Fruit fly (Drosophila melanogaster): ENCODE results near the gene CG13875.

The CG13875 gene

DNA sequence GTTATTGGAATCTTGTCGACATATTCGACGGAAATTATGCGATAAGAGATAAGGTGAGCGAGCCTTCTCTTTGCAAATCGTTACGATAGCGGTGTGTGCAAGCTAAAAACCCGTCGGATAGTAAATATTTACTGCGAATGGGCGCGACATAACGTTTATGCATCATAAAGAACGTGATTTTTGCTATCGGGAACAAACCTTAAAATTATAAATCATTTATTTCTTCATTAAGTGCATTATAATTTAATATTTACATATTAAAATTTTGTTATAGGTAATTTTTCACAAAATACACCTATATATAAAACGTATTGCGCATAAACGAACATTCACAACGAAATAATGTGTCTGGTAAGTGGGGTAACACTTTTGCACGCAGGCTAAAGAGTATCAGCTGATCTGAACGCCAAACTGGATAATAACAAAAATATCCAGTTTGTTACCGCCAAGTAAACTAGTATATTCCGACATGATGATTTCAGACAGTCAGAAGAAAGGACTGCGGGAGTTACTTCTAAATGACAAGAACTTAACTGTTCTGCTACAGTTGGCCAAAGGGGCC lies 26.1 kb downstream of the CG13875 start, which contains the start of the genes Gk1 and CG13876 (continued):
- TF ChIP-seq vvl (GFP tag; IDR thresholded peaks at IDR 0.05) (peak; percentile 98), shn (GFP tag; optimal IDR thresholded peaks at IDR 0.05) (no peak), CG5953 (GFP tag; IDR thresholded peaks at IDR 0.05) (peak; percentile 85), z (GFP tag; IDR thresholded peaks at IDR 0.05) (0 out of 3 replicates have a peak, but pooled peaks have one; percentile 36), gsb-n (tag; optimal IDR thresholded peaks at IDR 0.05) (peak; percentile 96), CG7556 (GFP tag; optimal IDR thresholded peaks at IDR 0.05) (peak; percentile 95), CG10654 (GFP tag; optimal IDR thresholded peaks at IDR 0.05) (peak; percentile 90), CG3065 (GFP tag; optimal IDR thresholded peaks at IDR 0.05) (peak; percentile 74), schlank (tag; optimal IDR thresholded peaks at IDR 0.05) (peak; percentile 90), Oli (tag; optimal IDR thresholded peaks at IDR 0.05) (peak; percentile 93), knrl (GFP tag; IDR thresholded peaks at IDR 0.05; ENCODE audit: partially characterized antibody) (no peak; the same call in 2 of the 3 replicates), CG18262 (tag; optimal IDR thresholded peaks at IDR 0.05) (peak; percentile 97), insv (GFP tag; optimal IDR thresholded peaks at IDR 0.05) (peak in 1 of 2 experiments; percentile 78), CG2116 (GFP tag; optimal IDR thresholded peaks at IDR 0.05) (peak; percentile 75), gcm (GFP tag; optimal IDR thresholded peaks at IDR 0.05) (peak; percentile 96), salm (tag; optimal IDR thresholded peaks at IDR 0.05) (peak; percentile 96), D19B (GFP tag; optimal IDR thresholded peaks at IDR 0.05) (peak; percentile 83), tup (GFP tag; optimal IDR thresholded peaks at IDR 0.05) (peak; percentile 73), Nf-YB (GFP tag; optimal IDR thresholded peaks at IDR 0.05) (peak; percentile 85), bowl (GFP tag; IDR thresholded peaks at IDR 0.05) (peak; percentile 85), CG10431 (GFP tag; optimal IDR thresholded peaks at IDR 0.05) (peak; percentile 86), seq (GFP tag; IDR thresholded peaks at IDR 0.05) (peak; percentile 92), Rfx (GFP tag; IDR thresholded peaks at IDR 0.05) (peak; percentile 95), sim (GFP tag; IDR thresholded peaks at IDR 0.05) (peak; percentile 91), oc (tag; optimal IDR thresholded peaks at IDR 0.05) (peak; percentile 95)

DNA sequence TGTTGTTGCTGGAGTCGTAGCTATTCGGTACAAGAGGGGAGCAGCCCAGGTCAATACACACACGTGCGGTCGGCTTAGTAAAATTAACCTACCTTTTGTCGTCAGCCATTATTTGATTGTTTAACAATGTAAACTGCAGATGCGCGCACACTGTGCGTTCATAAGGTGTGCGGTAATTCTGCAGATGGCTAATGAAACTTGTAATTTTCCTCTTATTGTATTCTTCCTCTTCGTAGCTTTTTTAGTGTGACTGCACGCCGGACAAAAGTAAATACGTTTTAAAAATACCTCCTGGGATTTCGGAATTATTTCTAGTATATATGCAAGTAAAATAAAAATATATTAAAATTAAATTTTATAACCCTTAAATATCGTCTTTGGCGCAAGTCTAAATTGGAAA lies 31.5 kb downstream of the CG13875 start, which contains the start of gene Prp4k:
TSS of gene Prp4k (minus strand) at position 258 of the 400 bp plus-strand sequence.
- no peak for TF ChIP-seq CG4282 (GFP tag; optimal IDR thresholded peaks at IDR 0.05)
- TF ChIP-seq stwl (tag; optimal IDR thresholded peaks at IDR 0.05): peak; percentile 50
- no peak for TF ChIP-seq inv (GFP tag; IDR thresholded peaks at IDR 0.05; ENCODE audit: partially characterized antibody)
- TF ChIP-seq E2f1 (GFP tag; IDR thresholded peaks at IDR 0.05): no peak
- no peak for TF ChIP-seq ewg (GFP tag; optimal IDR thresholded peaks at IDR 0.05)
- no peak for TF ChIP-seq Myb (GFP tag; optimal IDR thresholded peaks at IDR 0.05)
- peak; percentile 62 for TF ChIP-seq CG9797 (GFP tag; optimal IDR thresholded peaks at IDR 0.05)
- peak; percentile 50 for TF ChIP-seq pzg (GFP tag; optimal IDR thresholded peaks at IDR 0.05)
- TF ChIP-seq bigmax (GFP tag; optimal IDR thresholded peaks at IDR 0.05): peak; percentile 56
- TF ChIP-seq tup (GFP tag; optimal IDR thresholded peaks at IDR 0.05): no peak
- no peak for TF ChIP-seq CG18764 (GFP tag; optimal IDR thresholded peaks at IDR 0.05)
- TF ChIP-seq CG10267 (tag; optimal IDR thresholded peaks at IDR 0.05): peak; percentile 4
- TF ChIP-seq CTCF (GFP tag; optimal IDR thresholded peaks at IDR 0.05): peak; percentile 0
- peak; percentile 72 for TF ChIP-seq YL-1 (GFP tag; optimal IDR thresholded peaks at IDR 0.05)
- TF ChIP-seq CG6813 (GFP tag; optimal IDR thresholded peaks at IDR 0.05): no peak
- TF ChIP-seq CG17186 (GFP tag; optimal IDR thresholded peaks at IDR 0.05): no peak
- TF ChIP-seq ro (GFP tag; IDR thresholded peaks at IDR 0.05): no peak
- peak; percentile 61 for TF ChIP-seq MBD-R2 (GFP tag; IDR thresholded peaks at IDR 0.05)
- TF ChIP-seq Taf1 (GFP tag; IDR thresholded peaks at IDR 0.05): no peak
- TF ChIP-seq zen (tag; optimal IDR thresholded peaks at IDR 0.05): no peak
- TF ChIP-seq CG4328 (GFP tag; optimal IDR thresholded peaks at IDR 0.05): no peak
- no peak for TF ChIP-seq CG2889 (GFP tag; IDR thresholded peaks at IDR 0.05)
- no peak for TF ChIP-seq CG10274 (GFP tag; optimal IDR thresholded peaks at IDR 0.05)
- TF ChIP-seq CG6654 (GFP tag; optimal IDR thresholded peaks at IDR 0.05): no peak
- peak; percentile 39 for TF ChIP-seq CG15514 (GFP tag; optimal IDR thresholded peaks at IDR 0.05)
- TF ChIP-seq Deaf1 (tag; optimal IDR thresholded peaks at IDR 0.05): peak; percentile 58
- no peak for TF ChIP-seq CoRest (tag; optimal IDR thresholded peaks at IDR 0.05)

All from whole organism, embryonic.